Worm (Caenorhabditis elegans) whole organism, early embryonic: ENCODE results near the gene ttbk-5.

Experiments used
- F13C5.2 ChIP-seq: sonication (generic microtip); optimal IDR thresholded peaks from 2 replicates; lab custom pipeline; 2017; ENCODE audit warnings: mild to moderate bottlenecking, missing genetic modification characterization, inconsistent platforms, missing compliant biosample characterization
- aly-1 ChIP-seq: sonication (generic microtip); optimal IDR thresholded peaks from 2 replicates; lab custom pipeline; 2016; ENCODE audit warnings: missing genetic modification characterization, missing compliant biosample characterization
- ceh-36 ChIP-seq: sonication (generic microtip); optimal IDR thresholded peaks from 2 replicates; lab custom pipeline; 2016; ENCODE audit warnings: missing genetic modification characterization, inconsistent platforms, missing compliant biosample characterization
- hnd-1 ChIP-seq: sonication (generic microtip); optimal IDR thresholded peaks from 2 replicates; lab custom pipeline; 2016; ENCODE audit warnings: missing genetic modification characterization, missing compliant biosample characterization

DNA sequence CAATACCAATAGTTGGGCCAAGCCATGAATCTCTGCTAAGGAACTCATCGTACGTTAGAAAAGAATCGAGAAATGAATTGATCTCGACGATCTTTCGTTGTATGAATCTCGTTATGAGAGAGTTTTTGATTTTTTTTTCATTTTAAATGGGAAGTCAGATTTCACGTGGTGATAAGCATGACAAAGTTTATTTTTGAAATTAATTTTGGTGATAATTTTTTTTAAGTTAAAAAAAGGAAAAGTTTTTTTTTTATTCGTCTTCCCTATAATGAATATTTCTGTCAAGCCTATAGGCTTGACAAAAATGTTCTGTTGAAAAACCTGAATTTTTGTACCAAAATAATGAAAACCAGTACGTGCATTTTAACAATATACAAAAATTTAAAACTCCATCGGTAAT lies 45.4 kb downstream of the ttbk-5 start, which contains the start of gene K08F4.5:
- no peak for TF ChIP-seq aly-1 (tag; lab: Kevin White, UChicago)
- TF ChIP-seq hnd-1 (tag; lab: Kevin White, UChicago), result no peak
- no peak for TF ChIP-seq F13C5.2 (tag; lab: Kevin White, UChicago)
- no peak for TF ChIP-seq ceh-36 (tag; lab: Kevin White, UChicago)
